Worm (Caenorhabditis elegans) whole organism, midembryonic: ENCODE results near the gene F59A7.5.

Source experiments
- flt-1 ChIP-seq: fragments of 200-800 bp; sonication (Bioruptor generic); IDR thresholded peaks from 2 replicates; pipeline ENCODE4 v1.3.6; 2022; ENCODE audit warnings: missing genetic modification characterization, missing compliant biosample characterization
- klf-2 ChIP-seq: fragments of 200-800 bp; sonication (Bioruptor generic); conservative IDR thresholded peaks from 2 replicates; pipeline ENCODE4 v1.3.6; 2022; ENCODE audit warnings: missing genetic modification reagents, missing genetic modification characterization, missing compliant biosample characterization
- med-1 ChIP-seq: sonication (generic microtip); optimal IDR thresholded peaks from 2 replicates; lab custom pipeline; 2017; ENCODE audit warnings: missing genetic modification characterization, mild to moderate bottlenecking, missing compliant biosample characterization, antibody characterized with exemption, missing genetic modification reagents; ENCODE audit not compliant: insufficient read depth
- ref-1 ChIP-seq: fragments of 200-800 bp; sonication (Bioruptor generic); conservative IDR thresholded peaks from 2 replicates; pipeline ENCODE4 v1.3.6; 2022; ENCODE audit warnings: missing genetic modification reagents, missing genetic modification characterization, missing compliant biosample characterization
- tab-1 ChIP-seq: fragments of 200-800 bp; sonication (Bioruptor generic); IDR thresholded peaks from 2 replicates; pipeline ENCODE4 v1.3.6; 2022; ENCODE audit warnings: missing genetic modification characterization, missing compliant biosample characterization
- ztf-29 ChIP-seq: fragments of 200-800 bp; sonication (Bioruptor generic); IDR thresholded peaks from 2 replicates; pipeline ENCODE4 v1.3.6; 2022; ENCODE audit warnings: missing genetic modification reagents, missing genetic modification characterization, missing compliant biosample characterization

ce11 chrV:2057324-2057723 lies 34.9 kb downstream of the F59A7.5 start, which contains the start of gene comt-3:
- TF ChIP-seq ref-1 (no peak), klf-2 (no peak), tab-1 (no peak), flt-1 (GFP tag; lab: Robert Waterston, UW) (no peak), ztf-29 (GFP tag; lab: Robert Waterston, UW) (no peak), med-1 (GFP tag; lab: Kevin White, UChicago) (no peak)
